Worm (Caenorhabditis elegans) whole organism, late embryonic: Measurements from ENCODE around the gene smim-14.

Source experiments
- C08G9.2 ChIP-seq: sonication (generic microtip); optimal IDR thresholded peaks from 2 replicates; lab custom pipeline; 2016; ENCODE audit warnings: mild to moderate bottlenecking, missing genetic modification characterization, moderate library complexity, missing compliant biosample characterization
- F13H6.1 ChIP-seq: sonication (generic microtip); optimal IDR thresholded peaks from 2 replicates; lab custom pipeline; 2016; ENCODE audit warnings: missing genetic modification characterization, missing compliant biosample characterization
- K09A11.1 ChIP-seq: sonication (generic microtip); optimal IDR thresholded peaks from 2 replicates; lab custom pipeline; 2017; ENCODE audit warnings: antibody characterized with exemption, mild to moderate bottlenecking, missing genetic modification characterization, missing compliant biosample characterization; ENCODE audit not compliant: insufficient read depth
- ama-1 ChIP-seq: fragments of 150-350 bp; optimal IDR thresholded peaks from 2 replicates; lab custom pipeline; 2014
- ceh-18 ChIP-seq: sonication (generic microtip); optimal IDR thresholded peaks from 2 replicates; lab custom pipeline; 2016; ENCODE audit warnings: missing genetic modification characterization, missing compliant biosample characterization
- ceh-19 ChIP-seq: fragments of 200-800 bp; sonication (Bioruptor generic); optimal IDR thresholded peaks from 2 replicates; lab custom pipeline; 2018; ENCODE audit warnings: mild to moderate bottlenecking, missing genetic modification characterization, missing compliant biosample characterization
- ceh-2 ChIP-seq: sonication (generic microtip); optimal IDR thresholded peaks from 2 replicates; lab custom pipeline; 2016; ENCODE audit warnings: missing genotype, missing genetic modification characterization, missing compliant biosample characterization
- ceh-22 ChIP-seq: sonication (generic microtip); optimal IDR thresholded peaks from 2 replicates; lab custom pipeline; 2017; ENCODE audit warnings: missing biosample characterization, missing genetic modification characterization
- ceh-24 ChIP-seq: sonication (generic microtip); optimal IDR thresholded peaks from 2 replicates; lab custom pipeline; 2016; ENCODE audit warnings: mild to moderate bottlenecking, missing genetic modification characterization, missing compliant biosample characterization
- ceh-31 ChIP-seq: sonication (generic microtip); optimal IDR thresholded peaks from 2 replicates; lab custom pipeline; 2016; ENCODE audit warnings: missing genetic modification characterization, missing compliant biosample characterization
- ceh-34 ChIP-seq: sonication (generic microtip); optimal IDR thresholded peaks from 2 replicates; lab custom pipeline; 2016; ENCODE audit warnings: mild to moderate bottlenecking, missing genetic modification characterization, missing compliant biosample characterization
- ceh-45 ChIP-seq: fragments of 200-800 bp; sonication (Bioruptor generic); IDR thresholded peaks from 2 replicates; pipeline ENCODE4 v1.3.6; 2022; ENCODE audit warnings: missing genetic modification reagents, missing genetic modification characterization, missing compliant biosample characterization
- ceh-48 ChIP-seq: sonication (generic microtip); optimal IDR thresholded peaks from 2 replicates; lab custom pipeline; 2016; ENCODE audit warnings: missing genetic modification characterization, inconsistent platforms, missing compliant biosample characterization
- ceh-6 ChIP-seq: fragments of 200-800 bp; sonication (Bioruptor generic); optimal IDR thresholded peaks from 2 replicates; lab custom pipeline; 2018; ENCODE audit warnings: mild to moderate bottlenecking, missing genetic modification characterization, missing compliant biosample characterization
- che-1 ChIP-seq: sonication (generic microtip); optimal IDR thresholded peaks from 2 replicates; lab custom pipeline; 2016; ENCODE audit warnings: mild to moderate bottlenecking, missing genetic modification characterization, missing compliant biosample characterization
- dmd-4 ChIP-seq: sonication (generic microtip); optimal IDR thresholded peaks from 2 replicates; lab custom pipeline; 2016; ENCODE audit warnings: borderline replicate concordance, missing genetic modification characterization, missing compliant biosample characterization
- dve-1 ChIP-seq: sonication (generic microtip); optimal IDR thresholded peaks from 2 replicates; lab custom pipeline; 2017; ENCODE audit warnings: antibody characterized with exemption, mild to moderate bottlenecking, missing genetic modification characterization, missing compliant biosample characterization
- elt-2 ChIP-seq: sonication (generic microtip); optimal IDR thresholded peaks from 2 replicates; lab custom pipeline; 2016; ENCODE audit warnings: missing genetic modification reagents, missing genetic modification characterization, missing compliant biosample characterization
- ets-4 ChIP-seq: sonication (generic microtip); optimal IDR thresholded peaks from 2 replicates; lab custom pipeline; 2016; ENCODE audit warnings: missing genetic modification characterization, missing compliant biosample characterization
- eyg-1 ChIP-seq: sonication (generic microtip); optimal IDR thresholded peaks from 2 replicates; lab custom pipeline; 2016; ENCODE audit warnings: missing genotype, missing genetic modification characterization, missing compliant biosample characterization
- fkh-10 ChIP-seq: fragments of 150-350 bp; optimal IDR thresholded peaks from 2 replicates; lab custom pipeline; 2014; ENCODE audit warnings: missing biosample characterization, missing genetic modification reagents, missing genetic modification characterization
- fkh-6 ChIP-seq: sonication (generic microtip); optimal IDR thresholded peaks from 2 replicates; lab custom pipeline; 2016; ENCODE audit warnings: missing genetic modification characterization, missing compliant biosample characterization
- gmeb-2 ChIP-seq: sonication (generic microtip); optimal IDR thresholded peaks from 2 replicates; lab custom pipeline; 2016; ENCODE audit warnings: missing genetic modification characterization, inconsistent platforms, missing compliant biosample characterization
- hlh-15 ChIP-seq: sonication (generic microtip); optimal IDR thresholded peaks from 2 replicates; lab custom pipeline; 2016; ENCODE audit warnings: missing genetic modification characterization, missing compliant biosample characterization
- hlh-30 ChIP-seq: sonication (generic microtip); optimal IDR thresholded peaks from 2 replicates; lab custom pipeline; 2017; ENCODE audit warnings: antibody characterized with exemption, missing genetic modification characterization, missing compliant biosample characterization; ENCODE audit not compliant: insufficient read depth
- madf-2 ChIP-seq: sonication (generic microtip); optimal IDR thresholded peaks from 2 replicates; lab custom pipeline; 2017; ENCODE audit warnings: missing genetic modification characterization, missing compliant biosample characterization
- mec-3 ChIP-seq: sonication (generic microtip); optimal IDR thresholded peaks from 2 replicates; lab custom pipeline; 2016; ENCODE audit warnings: borderline replicate concordance, missing genetic modification characterization, missing compliant biosample characterization
- nfya-1 ChIP-seq: sonication (generic microtip); optimal IDR thresholded peaks from 2 replicates; lab custom pipeline; 2017; ENCODE audit warnings: missing genetic modification characterization, mild to moderate bottlenecking, missing compliant biosample characterization, antibody characterized with exemption, moderate library complexity
- nhr-11 ChIP-seq: fragments of 150-350 bp; optimal IDR thresholded peaks from 2 replicates; lab custom pipeline; 2014; ENCODE audit warnings: missing biosample characterization, missing genetic modification characterization
- nhr-232 ChIP-seq: sonication (generic microtip); optimal IDR thresholded peaks from 2 replicates; lab custom pipeline; 2016; ENCODE audit warnings: missing genetic modification characterization, missing compliant biosample characterization
- pag-3 ChIP-seq: sonication (generic microtip); optimal IDR thresholded peaks from 2 replicates; lab custom pipeline; 2016; ENCODE audit warnings: missing compliant biosample characterization, missing genetic modification characterization, borderline replicate concordance
- pax-1 ChIP-seq: fragments of 150-350 bp; optimal IDR thresholded peaks from 2 replicates; lab custom pipeline; 2014; ENCODE audit warnings: missing biosample characterization, missing genetic modification characterization
- pha-2 ChIP-seq: sonication (generic microtip); optimal IDR thresholded peaks from 2 replicates; lab custom pipeline; 2017; ENCODE audit warnings: mild to moderate bottlenecking, missing genetic modification characterization, missing compliant biosample characterization
- ref-2 ChIP-seq: sonication (generic microtip); optimal IDR thresholded peaks from 2 replicates; lab custom pipeline; 2016; ENCODE audit warnings: missing genetic modification characterization, missing compliant biosample characterization
- rnt-1 ChIP-seq: sonication (generic microtip); optimal IDR thresholded peaks from 2 replicates; lab custom pipeline; 2016; ENCODE audit warnings: missing genetic modification characterization, missing compliant biosample characterization
- sox-2 ChIP-seq: fragments of 200-800 bp; sonication (Bioruptor generic); IDR thresholded peaks from 2 replicates; pipeline ENCODE4 v1.3.6; 2022; ENCODE audit warnings: missing genetic modification reagents, missing genetic modification characterization, missing compliant biosample characterization
- sox-4 ChIP-seq: sonication (generic microtip); optimal IDR thresholded peaks from 2 replicates; lab custom pipeline; 2017; ENCODE audit warnings: mild to moderate bottlenecking, missing genetic modification characterization, inconsistent platforms, missing compliant biosample characterization
- syd-9 ChIP-seq: sonication (generic microtip); optimal IDR thresholded peaks from 2 replicates; lab custom pipeline; 2016; ENCODE audit warnings: mild to moderate bottlenecking, missing genetic modification characterization, moderate library complexity, missing compliant biosample characterization
- tbx-2 ChIP-seq: sonication (generic microtip); optimal IDR thresholded peaks from 2 replicates; lab custom pipeline; 2016; ENCODE audit warnings: missing genetic modification characterization, missing compliant biosample characterization
- tbx-7 ChIP-seq: sonication (generic microtip); optimal IDR thresholded peaks from 2 replicates; lab custom pipeline; 2016; ENCODE audit warnings: missing genotype, missing genetic modification characterization, missing compliant biosample characterization
- ttx-3 ChIP-seq: sonication (generic microtip); optimal IDR thresholded peaks from 2 replicates; lab custom pipeline; 2016; ENCODE audit warnings: missing genetic modification reagents, missing genetic modification characterization, missing compliant biosample characterization
- unc-3 ChIP-seq, 2 experiments: fragments of 200-800 bp in 1 of 2; sonication (Bioruptor generic) in 1 of 2; sonication (generic microtip) in 1 of 2; conservative IDR thresholded peaks in 1 of 2; optimal IDR thresholded peaks in 1 of 2; 2 replicates each; pipeline versions ENCODE4 v1.3.6 to Lab custom; 2016 to 2022; ENCODE audit warnings: missing compliant biosample characterization in 2 of 2, missing genetic modification characterization in 2 of 2, missing genetic modification reagents in 1 of 2
- unc-86 ChIP-seq: sonication (generic microtip); optimal IDR thresholded peaks from 2 replicates; lab custom pipeline; 2016; ENCODE audit warnings: missing genetic modification characterization, missing compliant biosample characterization
- zip-5 ChIP-seq: sonication (generic microtip); optimal IDR thresholded peaks from 2 replicates; lab custom pipeline; 2016; ENCODE audit warnings: missing genetic modification characterization, missing compliant biosample characterization

Gene smim-14

ce11 chrIII:3480950-3481349, 11.4 kb upstream of the smim-14 start:
- TF ChIP-seq tbx-7 (tag; lab: Kevin White, UChicago) (no peak), nfya-1 (tag; lab: Kevin White, UChicago) (no peak), unc-86 (no peak), ceh-45 (no peak), ceh-19 (GFP tag; lab: Kevin White, UChicago) (no peak), C08G9.2 (no peak), tbx-2 (tag; lab: Kevin White, UChicago) (no peak), madf-2 (tag; lab: Kevin White, UChicago) (no peak), sox-4 (no peak), ama-1 (lab: Kevin White, UChicago) (no peak), K09A11.1 (tag; lab: Kevin White, UChicago) (no peak), ceh-6 (no peak), pha-2 (tag; lab: Kevin White, UChicago) (no peak), hlh-15 (no peak), F13H6.1 (no peak), ets-4 (tag; lab: Kevin White, UChicago) (no peak)

DNA sequence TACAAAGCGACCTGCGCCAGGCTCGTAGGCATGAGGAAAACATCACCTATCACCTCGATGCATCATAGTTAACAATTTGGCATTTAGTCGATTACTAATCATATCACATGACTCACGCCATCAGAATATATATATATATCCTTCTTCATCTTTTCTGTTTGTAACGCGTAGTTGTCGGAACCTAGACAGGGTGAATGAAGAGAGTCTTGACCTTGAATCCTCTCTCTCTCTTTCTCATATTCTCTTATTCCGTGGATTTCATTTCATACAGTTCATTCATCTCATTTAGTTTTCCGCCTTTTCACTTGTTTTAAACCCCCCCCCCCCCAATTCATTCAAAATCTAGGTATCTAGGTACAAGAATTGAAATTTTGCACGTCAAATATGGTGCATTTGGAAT, 10.7 kb upstream of the smim-14 start:
- TF ChIP-seq hlh-30 (tag; lab: Kevin White, UChicago) (peak; percentile 19), F13H6.1 (no peak)
- TF ChIP-seq, all 69 proteins: peak for 1

DNA sequence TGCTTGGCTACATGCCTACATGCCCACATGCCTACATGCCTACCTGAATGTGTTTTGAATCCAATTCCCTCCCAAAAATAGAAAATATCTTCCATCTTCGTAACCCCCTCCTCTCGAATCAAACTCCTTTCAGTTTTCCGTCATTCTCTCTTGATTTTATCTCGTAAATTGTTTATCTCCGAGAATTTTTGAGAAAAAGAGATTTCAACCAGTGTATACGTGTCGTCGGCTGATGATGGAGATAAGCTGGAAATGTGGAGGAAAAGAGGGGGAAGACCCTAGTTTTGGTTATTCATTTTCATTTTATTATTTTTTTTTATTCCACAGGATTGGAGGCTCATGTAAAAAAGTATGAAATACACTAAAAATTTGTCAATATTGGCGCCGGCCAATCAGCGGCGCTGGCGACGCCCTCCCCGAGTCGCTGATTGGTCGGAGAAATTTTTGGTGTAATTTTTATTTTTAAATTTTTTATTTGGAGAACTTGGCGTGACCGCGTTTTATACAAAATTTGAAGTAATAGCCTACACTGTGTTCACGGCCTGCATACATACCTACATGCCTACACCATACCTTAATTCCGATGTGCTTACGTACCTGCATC, 9.4 kb upstream of the smim-14 start:
- TF ChIP-seq rnt-1 (tag; lab: Kevin White, UChicago) (no peak), nfya-1 (tag; lab: Kevin White, UChicago) (peak; percentile 86)

ce11 chrIII:3477375-3477774, 7.8 kb upstream of the smim-14 start:
- TF ChIP-seq dve-1 (peak; percentile 90), ceh-31 (no peak), nhr-11 (tag; lab: Kevin White, UChicago) (no peak)

DNA sequence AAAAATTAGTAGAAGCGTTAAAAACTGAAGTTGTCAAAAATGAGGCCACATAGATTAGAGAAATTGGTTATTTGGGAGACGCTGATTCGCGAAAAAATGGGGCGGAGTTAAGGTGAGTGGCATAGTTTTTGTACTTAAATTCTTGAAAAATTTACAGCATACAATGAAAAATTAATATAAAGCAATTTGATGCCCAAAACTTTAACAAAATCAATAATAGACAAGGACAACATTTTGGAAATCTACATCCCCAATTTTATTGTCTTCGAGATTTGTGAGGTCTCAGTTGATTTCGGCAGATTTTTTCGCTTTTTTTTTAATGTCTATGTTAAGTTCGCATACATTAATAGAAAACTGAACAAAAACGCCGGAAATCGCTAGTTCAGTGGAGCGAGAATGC, 6.7 kb upstream of the smim-14 start:
- peak; percentile 96 for TF ChIP-seq mec-3 (tag; lab: Kevin White, UChicago)
- TF ChIP-seq unc-3 (GFP tag; conservative IDR thresholded peaks at IDR 0.05; lab: Robert Waterston, UW): no peak
- TF ChIP-seq unc-3 (tag; optimal IDR thresholded peaks at IDR 0.05; lab: Kevin White, UChicago): peak; percentile 88
- TF ChIP-seq tbx-7 (tag; lab: Kevin White, UChicago): peak; percentile 99
- TF ChIP-seq dmd-4: peak; percentile 44
- TF ChIP-seq ceh-2 (tag; lab: Kevin White, UChicago): peak; percentile 96
- TF ChIP-seq ceh-34 (tag; lab: Kevin White, UChicago): peak; percentile 71
- peak; percentile 76 for TF ChIP-seq fkh-6 (tag; lab: Kevin White, UChicago)
- TF ChIP-seq rnt-1 (tag; lab: Kevin White, UChicago): peak; percentile 87
- TF ChIP-seq gmeb-2 (tag; lab: Kevin White, UChicago): peak; percentile 43
- peak; percentile 88 for TF ChIP-seq elt-2
- peak; percentile 72 for TF ChIP-seq ttx-3 (tag; lab: Kevin White, UChicago)
- peak; percentile 22 for TF ChIP-seq syd-9 (tag; lab: Kevin White, UChicago)
- TF ChIP-seq pag-3 (tag; lab: Kevin White, UChicago): peak; percentile 86
- TF ChIP-seq tbx-2 (tag; lab: Kevin White, UChicago): peak; percentile 97
- peak; percentile 74 for TF ChIP-seq pha-2 (tag; lab: Kevin White, UChicago)
- no peak for TF ChIP-seq ceh-48
- peak; percentile 98 for TF ChIP-seq zip-5
- TF ChIP-seq nhr-232: no peak
- no peak for TF ChIP-seq K09A11.1 (tag; lab: Kevin White, UChicago)
- TF ChIP-seq eyg-1 (tag; lab: Kevin White, UChicago): peak; percentile 51
- peak; percentile 36 for TF ChIP-seq che-1 (tag; lab: Kevin White, UChicago)
- TF ChIP-seq ceh-18 (tag; lab: Kevin White, UChicago): peak; percentile 32
- TF ChIP-seq fkh-10 (GFP tag; lab: Kevin White, UChicago): no peak
- TF ChIP-seq ref-2: peak; percentile 95
- TF ChIP-seq ets-4 (tag; lab: Kevin White, UChicago): peak; percentile 98
- no peak for TF ChIP-seq madf-2 (tag; lab: Kevin White, UChicago)
- TF ChIP-seq pax-1 (tag; lab: Kevin White, UChicago): no peak
- TF ChIP-seq F13H6.1: peak; percentile 79
- no peak for TF ChIP-seq ceh-22
- no peak for TF ChIP-seq ceh-24 (tag; lab: Kevin White, UChicago)
- TF ChIP-seq sox-2 (GFP tag; lab: Robert Waterston, UW): no peak
